Worm (Caenorhabditis elegans) whole organism, L4/young adult: ENCODE data around the gene unc-47.

Experiments used
- W03F9.2 ChIP-seq: fragments of 150-350 bp; optimal IDR thresholded peaks from 2 replicates; lab custom pipeline; 2014; ENCODE audit warnings: missing biosample characterization, missing genetic modification characterization
- dao-5 ChIP-seq: sonication (generic microtip); optimal IDR thresholded peaks from 2 replicates; lab custom pipeline; 2016; ENCODE audit warnings: missing genotype, missing genetic modification characterization, moderate library complexity, missing compliant biosample characterization

DNA sequence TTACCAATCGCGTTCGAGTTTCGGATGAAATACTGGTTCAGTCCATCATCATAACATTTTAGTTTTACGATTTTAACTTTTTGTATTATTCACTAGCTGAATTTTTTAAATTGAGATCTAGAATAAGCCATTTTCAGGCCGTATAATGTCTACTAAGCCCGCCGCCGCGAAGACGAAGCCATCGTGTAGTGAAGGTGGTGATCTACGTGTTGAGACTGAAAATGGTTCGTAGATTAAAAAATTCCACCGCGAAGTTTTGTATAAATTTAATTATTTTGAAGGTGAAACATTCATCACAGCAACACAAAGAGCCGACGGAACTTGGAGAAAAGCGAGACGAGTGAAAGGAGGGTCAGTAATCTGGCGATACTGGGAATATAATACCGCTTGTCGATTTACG is 23.6 kb upstream of the unc-47 start, which contains the start of gene T20G5.9:
- TF ChIP-seq W03F9.2 (tag; lab: Kevin White, UChicago) = no peak
- TF ChIP-seq dao-5 (tag; lab: Kevin White, UChicago) = no peak
